Worm (Caenorhabditis elegans) whole organism, L1 larva: ENCODE data around the gene Y26E6A.2.

ENCODE experiments used
- C04F5.9 ChIP-seq: sonication (generic microtip); optimal IDR thresholded peaks from 2 replicates; lab custom pipeline; 2016; ENCODE audit warnings: missing genetic modification characterization, missing compliant biosample characterization
- C16A3.4 ChIP-seq: fragments of 150-350 bp; optimal IDR thresholded peaks from 2 replicates; lab custom pipeline; 2014; ENCODE audit warnings: missing biosample characterization, missing genetic modification characterization
- C34B4.2 ChIP-seq: sonication (generic microtip); optimal IDR thresholded peaks from 2 replicates; lab custom pipeline; 2017; ENCODE audit warnings: mild to moderate bottlenecking, missing genetic modification characterization, missing compliant biosample characterization
- F16B12.6 ChIP-seq: fragments of 150-350 bp; optimal IDR thresholded peaks from 2 replicates; lab custom pipeline; 2014; ENCODE audit warnings: missing biosample characterization, missing genetic modification characterization
- Y116A8C.19 ChIP-seq: sonication (generic microtip); optimal IDR thresholded peaks from 2 replicates; lab custom pipeline; 2016; ENCODE audit warnings: missing compliant biosample characterization, missing genetic modification characterization, borderline replicate concordance
- aha-1 ChIP-seq: fragments of 150-350 bp; optimal IDR thresholded peaks from 2 replicates; lab custom pipeline; 2014; ENCODE audit warnings: missing biosample characterization, missing genetic modification characterization
- alr-1 ChIP-seq: fragments of 200-800 bp; sonication (Bioruptor generic); optimal IDR thresholded peaks from 2 replicates; lab custom pipeline; 2018; ENCODE audit warnings: borderline replicate concordance, mild to moderate bottlenecking, missing genetic modification characterization, missing compliant biosample characterization
- aly-2 ChIP-seq: fragments of 150-350 bp; optimal IDR thresholded peaks from 2 replicates; lab custom pipeline; 2014; ENCODE audit warnings: missing biosample characterization, missing genetic modification characterization
- ama-1 ChIP-seq: fragments of 150-350 bp; optimal IDR thresholded peaks from 2 replicates; lab custom pipeline; 2014
- blmp-1 ChIP-seq: fragments of 150-350 bp; optimal IDR thresholded peaks from 2 replicates; lab custom pipeline; 2014; ENCODE audit warnings: missing biosample characterization, missing genetic modification characterization
- ceh-63 ChIP-seq: fragments of 200-800 bp; sonication (Bioruptor generic); optimal IDR thresholded peaks from 2 replicates; lab custom pipeline; 2018; ENCODE audit warnings: mild to moderate bottlenecking, missing genetic modification characterization, missing compliant biosample characterization
- ceh-82 ChIP-seq, 3 experiments: fragments of 150-350 bp in 1 of 3; sonication (generic microtip) in 2 of 3; optimal IDR thresholded peaks; 2 replicates each; lab custom pipeline; 2014 to 2017; ENCODE audit warnings: missing biosample characterization in 3 of 3, missing genetic modification characterization in 3 of 3
- ceh-88 ChIP-seq: fragments of 200-800 bp; sonication (Bioruptor generic); IDR thresholded peaks from 2 replicates; pipeline ENCODE4 v1.3.6; 2022; ENCODE audit warnings: missing genetic modification characterization, missing compliant biosample characterization
- efl-1 ChIP-seq, 4 experiments: fragments of 150-350 bp; optimal IDR thresholded peaks in 3 of 4; peaks in 1 of 4; 1 replicate in 1 of 4; 2 replicates in 3 of 4; lab custom pipeline; 2014; ENCODE audit warnings: missing biosample characterization in 2 of 4, missing genetic modification characterization in 2 of 4, missing genetic modification reagents in 2 of 4
- efl-3 ChIP-seq: fragments of 200-800 bp; sonication (Bioruptor generic); optimal IDR thresholded peaks from 2 replicates; lab custom pipeline; 2018; ENCODE audit warnings: mild to moderate bottlenecking, missing genetic modification characterization, missing compliant biosample characterization
- egl-27 ChIP-seq, 2 experiments: fragments of 150-350 bp in 1 of 2; sonication (generic microtip); optimal IDR thresholded peaks; 3 replicates each; lab custom pipeline; 2017 to 2018; ENCODE audit warnings: missing biosample characterization in 2 of 2, missing genetic modification characterization in 2 of 2, missing genetic modification reagents in 2 of 2
- elt-2 ChIP-seq: sonication (generic microtip); optimal IDR thresholded peaks from 2 replicates; lab custom pipeline; 2016; ENCODE audit warnings: missing genetic modification characterization, mild to moderate bottlenecking, inconsistent platforms, missing compliant biosample characterization, missing genetic modification reagents
- fkh-10 ChIP-seq: sonication (generic microtip); optimal IDR thresholded peaks from 2 replicates; lab custom pipeline; 2017; ENCODE audit warnings: missing biosample characterization, missing genetic modification reagents, missing genetic modification characterization
- fkh-4 ChIP-seq: sonication (generic microtip); optimal IDR thresholded peaks from 2 replicates; lab custom pipeline; 2016; ENCODE audit warnings: missing compliant biosample characterization, missing genetic modification characterization, borderline replicate concordance
- fkh-8 ChIP-seq: sonication (generic microtip); optimal IDR thresholded peaks from 2 replicates; lab custom pipeline; 2016; ENCODE audit warnings: mild to moderate bottlenecking, missing genetic modification characterization, missing compliant biosample characterization
- grh-1 ChIP-seq: fragments of 200-800 bp; sonication (Bioruptor generic); IDR thresholded peaks from 2 replicates; pipeline ENCODE4 v1.3.6; 2022; ENCODE audit warnings: missing genetic modification reagents, missing genetic modification characterization, missing compliant biosample characterization
- hlh-17 ChIP-seq: fragments of 200-800 bp; sonication (Bioruptor generic); optimal IDR thresholded peaks from 2 replicates; lab custom pipeline; 2018; ENCODE audit warnings: missing genetic modification characterization, mild to moderate bottlenecking, missing compliant biosample characterization, moderate library complexity, borderline replicate concordance
- irx-1 ChIP-seq: sonication (generic microtip); optimal IDR thresholded peaks from 2 replicates; lab custom pipeline; 2016; ENCODE audit warnings: missing genetic modification characterization, missing compliant biosample characterization
- isw-1 ChIP-seq: fragments of 200-800 bp; sonication (Bioruptor generic); IDR thresholded peaks from 2 replicates; pipeline ENCODE4 v1.3.6; 2022; ENCODE audit warnings: missing genetic modification characterization, missing compliant biosample characterization
- lin-39 ChIP-seq: fragments of 150-350 bp; optimal IDR thresholded peaks from 2 replicates; lab custom pipeline; 2014; ENCODE audit warnings: missing biosample characterization, missing genetic modification reagents, missing genetic modification characterization
- mdl-1 ChIP-seq, 2 experiments: fragments of 150-350 bp; optimal IDR thresholded peaks; 2 replicates each; lab custom pipeline; 2014 to 2017; ENCODE audit warnings: missing biosample characterization in 2 of 2, missing genetic modification characterization in 2 of 2, inconsistent platforms in 1 of 2
- mep-1 ChIP-seq: fragments of 150-350 bp; optimal IDR thresholded peaks from 2 replicates; lab custom pipeline; 2014; ENCODE audit warnings: missing biosample characterization, missing genetic modification characterization
- nhr-11 ChIP-seq: fragments of 150-350 bp; optimal IDR thresholded peaks from 2 replicates; lab custom pipeline; 2014; ENCODE audit warnings: missing biosample characterization, missing genetic modification characterization
- nhr-19 ChIP-seq: fragments of 200-800 bp; sonication (Bioruptor generic); conservative IDR thresholded peaks from 2 replicates; pipeline ENCODE4 v1.3.6; 2022; ENCODE audit warnings: missing genetic modification characterization, missing compliant biosample characterization
- nhr-20 ChIP-seq: sonication (generic microtip); optimal IDR thresholded peaks from 2 replicates; lab custom pipeline; 2016; ENCODE audit warnings: mild to moderate bottlenecking, missing genetic modification characterization, missing compliant biosample characterization
- nhr-237 ChIP-seq: fragments of 150-350 bp; optimal IDR thresholded peaks from 2 replicates; lab custom pipeline; 2014; ENCODE audit warnings: missing biosample characterization, missing genetic modification characterization
- nhr-71 ChIP-seq: sonication (generic microtip); optimal IDR thresholded peaks from 2 replicates; lab custom pipeline; 2016; ENCODE audit warnings: mild to moderate bottlenecking, missing genetic modification characterization, moderate library complexity, missing compliant biosample characterization
- nhr-85 ChIP-seq: sonication (generic microtip); peaks from one replicate; lab custom pipeline; 2016; ENCODE audit warnings: missing genetic modification characterization, inconsistent platforms, missing compliant biosample characterization
- nhr-90 ChIP-seq: sonication (generic microtip); optimal IDR thresholded peaks from 2 replicates; lab custom pipeline; 2016; ENCODE audit warnings: mild to moderate bottlenecking, missing genetic modification characterization, missing compliant biosample characterization; ENCODE audit not compliant: poor library complexity
- pag-3 ChIP-seq: sonication (generic microtip); optimal IDR thresholded peaks from 2 replicates; lab custom pipeline; 2017; ENCODE audit warnings: missing genetic modification characterization, mild to moderate bottlenecking, missing compliant biosample characterization, antibody characterized with exemption, borderline replicate concordance; ENCODE audit not compliant: insufficient read depth
- pax-3 ChIP-seq: fragments of 200-800 bp; sonication (Bioruptor generic); optimal IDR thresholded peaks from 2 replicates; lab custom pipeline; 2018; ENCODE audit warnings: mild to moderate bottlenecking, missing genetic modification characterization, moderate library complexity, missing compliant biosample characterization
- pqm-1 ChIP-seq: sonication (generic microtip); optimal IDR thresholded peaks from 3 replicates; lab custom pipeline; 2017; ENCODE audit warnings: missing biosample characterization, missing genetic modification characterization
- rnt-1 ChIP-seq: sonication (generic microtip); optimal IDR thresholded peaks from 2 replicates; lab custom pipeline; 2016; ENCODE audit warnings: mild to moderate bottlenecking, missing genetic modification characterization, moderate library complexity, missing compliant biosample characterization
- snpc-4 ChIP-seq: fragments of 150-350 bp; optimal IDR thresholded peaks from 2 replicates; lab custom pipeline; 2014; ENCODE audit warnings: missing biosample characterization, missing genetic modification characterization
- snu-23 ChIP-seq: sonication (generic microtip); optimal IDR thresholded peaks from 2 replicates; lab custom pipeline; 2016; ENCODE audit warnings: missing genetic modification characterization, missing compliant biosample characterization
- sptf-1 ChIP-seq: fragments of 150-350 bp; optimal IDR thresholded peaks from 2 replicates; lab custom pipeline; 2014; ENCODE audit warnings: missing biosample characterization, missing genetic modification characterization
- sup-37 ChIP-seq: fragments of 200-800 bp; sonication (Bioruptor generic); optimal IDR thresholded peaks from 2 replicates; lab custom pipeline; 2018; ENCODE audit warnings: mild to moderate bottlenecking, missing genetic modification characterization, missing compliant biosample characterization
- swsn-7 ChIP-seq: sonication (generic microtip); optimal IDR thresholded peaks from 2 replicates; lab custom pipeline; 2016; ENCODE audit warnings: missing genetic modification characterization, missing compliant biosample characterization
- tlp-1 ChIP-seq: fragments of 150-350 bp; optimal IDR thresholded peaks from 2 replicates; lab custom pipeline; 2014; ENCODE audit warnings: missing biosample characterization, missing genetic modification characterization
- unc-130 ChIP-seq: fragments of 150-350 bp; optimal IDR thresholded peaks from 2 replicates; lab custom pipeline; 2017; ENCODE audit warnings: missing biosample characterization, missing genetic modification characterization, inconsistent platforms
- unc-30 ChIP-seq: sonication (generic microtip); optimal IDR thresholded peaks from 2 replicates; lab custom pipeline; 2017; ENCODE audit warnings: missing biosample characterization, missing genetic modification characterization
- unc-86 ChIP-seq: sonication (generic microtip); optimal IDR thresholded peaks from 2 replicates; lab custom pipeline; 2016; ENCODE audit warnings: missing genetic modification characterization, missing compliant biosample characterization
- unc-98 ChIP-seq: fragments of 200-800 bp; sonication (Bioruptor generic); IDR thresholded peaks from 2 replicates; pipeline ENCODE4 v1.3.6; 2022; ENCODE audit warnings: missing genetic modification characterization, missing compliant biosample characterization
- xbp-1 ChIP-seq: sonication (generic microtip); optimal IDR thresholded peaks from 2 replicates; lab custom pipeline; 2016; ENCODE audit warnings: missing genetic modification characterization, missing compliant biosample characterization
- zag-1 ChIP-seq: fragments of 150-350 bp; optimal IDR thresholded peaks from 2 replicates; lab custom pipeline; 2014; ENCODE audit warnings: missing biosample characterization, missing genetic modification characterization
- zip-4 ChIP-seq: fragments of 200-800 bp; sonication (Bioruptor generic); optimal IDR thresholded peaks from 2 replicates; lab custom pipeline; 2018; ENCODE audit warnings: mild to moderate bottlenecking, missing genetic modification characterization, moderate library complexity, missing compliant biosample characterization
- ztf-11 ChIP-seq, 2 experiments: sonication (generic microtip); optimal IDR thresholded peaks; 2 replicates each; lab custom pipeline; 2016 to 2017; ENCODE audit warnings: missing genetic modification characterization in 2 of 2, missing biosample characterization in 1 of 2, missing compliant biosample characterization in 1 of 2
- ztf-4 ChIP-seq: fragments of 150-350 bp; optimal IDR thresholded peaks from 2 replicates; lab custom pipeline; 2014; ENCODE audit warnings: missing biosample characterization, missing genetic modification characterization

Gene Y26E6A.2

ce11 chrX:13937910-13938309 is 23.7 kb upstream of the Y26E6A.2 start:
- peak; percentile 38 for TF ChIP-seq unc-130 (tag; lab: Kevin White, UChicago)
- TF ChIP-seq pag-3 (tag; lab: Kevin White, UChicago): no peak
- TF ChIP-seq snu-23: peak; percentile 12
- no peak for TF ChIP-seq unc-86 (tag; lab: Kevin White, UChicago)
- no peak for TF ChIP-seq fkh-4 (tag; lab: Kevin White, UChicago)
- TF ChIP-seq nhr-85: peak; percentile 73
- peak; percentile 64 for TF ChIP-seq blmp-1 (tag; lab: Kevin White, UChicago)
- no peak for TF ChIP-seq mep-1
- TF ChIP-seq swsn-7 (tag; lab: Kevin White, UChicago): no peak
- TF ChIP-seq fkh-8 (tag; lab: Kevin White, UChicago): no peak
- no peak for TF ChIP-seq alr-1 (tag; lab: Kevin White, UChicago)
- no peak for TF ChIP-seq aly-2
- no peak for TF ChIP-seq fkh-10 (GFP tag; lab: Kevin White, UChicago)
- TF ChIP-seq irx-1 (tag; lab: Kevin White, UChicago): no peak
- TF ChIP-seq C04F5.9: no peak
- no peak for TF ChIP-seq sptf-1 (tag; lab: Kevin White, UChicago)
- no peak for TF ChIP-seq mdl-1 (tag; optimal IDR thresholded peaks at IDR 0.05; lab: Kevin White, UChicago)
- TF ChIP-seq ztf-11 (tag; optimal IDR thresholded peaks at IDR 0.05; lab: Kevin White, UChicago): no peak
- TF ChIP-seq ztf-4 (tag; lab: Kevin White, UChicago): no peak
- TF ChIP-seq ceh-88 (GFP tag; lab: Robert Waterston, UW): no peak
- 0 out of 2 replicates have a peak, but pooled peaks have one; percentile 1 for TF ChIP-seq nhr-19 (GFP tag; lab: Robert Waterston, UW)
- no peak for TF ChIP-seq Y116A8C.19 (tag; lab: Kevin White, UChicago)
- no peak for TF ChIP-seq efl-3 (GFP tag; lab: Kevin White, UChicago)
- no peak for TF ChIP-seq nhr-11 (tag; lab: Kevin White, UChicago)
- no peak for TF ChIP-seq C34B4.2 (tag; lab: Kevin White, UChicago)
- no peak for TF ChIP-seq xbp-1 (tag; lab: Kevin White, UChicago)
- TF ChIP-seq C16A3.4 (tag; lab: Kevin White, UChicago): no peak
- no peak for TF ChIP-seq ceh-82 (tag; optimal IDR thresholded peaks at IDR 0.05; lab: Kevin White, UChicago)
- no peak for TF ChIP-seq sup-37
- TF ChIP-seq zip-4 (GFP tag; lab: Kevin White, UChicago): no peak
- peak; percentile 0 for TF ChIP-seq nhr-90 (tag; lab: Kevin White, UChicago)
- TF ChIP-seq grh-1 (GFP tag; lab: Robert Waterston, UW): no peak
- TF ChIP-seq pqm-1 (tag; lab: Kevin White, UChicago): no peak
- TF ChIP-seq unc-30 (tag; lab: Kevin White, UChicago): no peak
- no peak for TF ChIP-seq unc-98
- TF ChIP-seq egl-27 (tag; optimal IDR thresholded peaks at IDR 0.05; lab: Kevin White, UChicago): no peak
- TF ChIP-seq nhr-237 (tag; lab: Kevin White, UChicago): no peak
- TF ChIP-seq elt-2: no peak
- TF ChIP-seq aha-1 (tag; lab: Kevin White, UChicago): no peak
- TF ChIP-seq nhr-20 (tag; lab: Kevin White, UChicago): peak; percentile 28
- no peak for TF ChIP-seq rnt-1 (tag; lab: Kevin White, UChicago)
- TF ChIP-seq efl-1 (optimal IDR thresholded peaks at IDR 0.05; lab: Kevin White, UChicago): no peak
- no peak for TF ChIP-seq efl-1 (GFP tag; optimal IDR thresholded peaks at IDR 0.05 in 1 of 2; lab: Kevin White, UChicago)
- TF ChIP-seq zag-1 (tag; lab: Kevin White, UChicago): no peak
- TF ChIP-seq isw-1 (GFP tag; lab: Robert Waterston, UW): no peak
- peak; percentile 21 for TF ChIP-seq nhr-71
- TF ChIP-seq tlp-1: no peak
- no peak for TF ChIP-seq ama-1 (lab: Kevin White, UChicago)
- no peak for TF ChIP-seq ceh-63
- no peak for TF ChIP-seq F16B12.6
- no peak for TF ChIP-seq snpc-4
- no peak for TF ChIP-seq pax-3 (tag; lab: Kevin White, UChicago)
- TF ChIP-seq lin-39 (tag; lab: Kevin White, UChicago): no peak
- TF ChIP-seq hlh-17 (GFP tag; lab: Kevin White, UChicago): no peak
